Worm (Caenorhabditis elegans) whole organism, L2 larva: Measurements from ENCODE around the gene F54D5.15.

ENCODE experiments used
- ceh-16 ChIP-seq: fragments of 150-350 bp; optimal IDR thresholded peaks from 2 replicates; lab custom pipeline; 2014; ENCODE audit warnings: missing biosample characterization, missing genetic modification characterization
- dmd-4 ChIP-seq: sonication (generic microtip); optimal IDR thresholded peaks from 2 replicates; lab custom pipeline; 2017; ENCODE audit warnings: missing biosample characterization, missing genetic modification characterization
- mab-5 ChIP-seq: fragments of 150-350 bp; optimal IDR thresholded peaks from 2 replicates; lab custom pipeline; 2014; ENCODE audit warnings: missing biosample characterization, missing genetic modification characterization
- zag-1 ChIP-seq: fragments of 150-350 bp; optimal IDR thresholded peaks from 2 replicates; lab custom pipeline; 2014; ENCODE audit warnings: missing biosample characterization, missing genetic modification characterization
- ztf-11 ChIP-seq: sonication (generic microtip); optimal IDR thresholded peaks from 2 replicates; lab custom pipeline; 2017; ENCODE audit warnings: missing biosample characterization, missing genetic modification characterization

ce11 chrII:11537115-11537514, 26.9 kb downstream of the F54D5.15 start:
- TF ChIP-seq zag-1 (tag; lab: Kevin White, UChicago) (no peak), ztf-11 (tag; lab: Kevin White, UChicago) (no peak), mab-5 (no peak), ceh-16 (tag; lab: Kevin White, UChicago) (no peak), dmd-4 (tag; lab: Kevin White, UChicago) (no peak)
